Worm (Caenorhabditis elegans) whole organism, young adult: ENCODE measurements around the gene Y7A5A.8.

ENCODE experiments used
- B0019.2 ChIP-seq: fragments of 200-800 bp; sonication (Bioruptor generic); conservative IDR thresholded peaks from 2 replicates; pipeline ENCODE4 v1.3.6; 2022; ENCODE audit warnings: missing genetic modification reagents, missing genetic modification characterization, missing compliant biosample characterization
- C17E4.6 ChIP-seq: fragments of 200-800 bp; sonication (Bioruptor generic); IDR thresholded peaks from 2 replicates; pipeline ENCODE4 v1.3.6; 2022; ENCODE audit warnings: missing genetic modification reagents, missing genetic modification characterization, missing compliant biosample characterization
- D2030.7 ChIP-seq: fragments of 200-800 bp; sonication (Bioruptor generic); IDR thresholded peaks from 2 replicates; pipeline ENCODE4 v1.3.6; 2022; ENCODE audit warnings: missing genetic modification reagents, missing genetic modification characterization, missing compliant biosample characterization
- F23B12.7 ChIP-seq: sonication (generic microtip); optimal IDR thresholded peaks from 2 replicates; lab custom pipeline; 2017; ENCODE audit warnings: missing genetic modification characterization, mild to moderate bottlenecking, missing compliant biosample characterization, antibody characterized with exemption, moderate library complexity; ENCODE audit not compliant: insufficient read depth
- T07F8.4 ChIP-seq: sonication (generic microtip); optimal IDR thresholded peaks from 2 replicates; lab custom pipeline; 2016; ENCODE audit warnings: mild to moderate bottlenecking, missing genetic modification characterization, moderate library complexity, missing compliant biosample characterization
- T26A5.8 ChIP-seq: sonication (generic microtip); optimal IDR thresholded peaks from 2 replicates; lab custom pipeline; 2016; ENCODE audit warnings: missing genetic modification characterization, missing compliant biosample characterization
- Y53F4B.3 ChIP-seq: fragments of 200-800 bp; sonication (Bioruptor generic); IDR thresholded peaks from 2 replicates; pipeline ENCODE4 v1.3.6; 2022; ENCODE audit warnings: missing genetic modification reagents, missing genetic modification characterization, missing compliant biosample characterization
- Y56A3A.18 ChIP-seq: fragments of 200-800 bp; sonication (Bioruptor generic); IDR thresholded peaks from 2 replicates; pipeline ENCODE4 v1.3.6; 2022; ENCODE audit warnings: missing genetic modification reagents, missing genetic modification characterization, missing compliant biosample characterization
- Y67H2A.10 ChIP-seq: fragments of 200-800 bp; sonication (Bioruptor generic); conservative IDR thresholded peaks from 2 replicates; pipeline ENCODE4 v1.3.6; 2022; ENCODE audit warnings: missing genetic modification reagents, missing genetic modification characterization, missing compliant biosample characterization
- Y95B8A.8 ChIP-seq: fragments of 200-800 bp; sonication (Bioruptor generic); IDR thresholded peaks from 2 replicates; pipeline ENCODE4 v1.3.6; 2022; ENCODE audit warnings: missing genetic modification reagents, missing genetic modification characterization, missing compliant biosample characterization
- aptf-3 ChIP-seq: fragments of 200-800 bp; sonication (Bioruptor generic); IDR thresholded peaks from 2 replicates; pipeline ENCODE4 v1.3.6; 2022; ENCODE audit warnings: missing genetic modification characterization, missing compliant biosample characterization
- attf-5 ChIP-seq: fragments of 200-800 bp; sonication (Bioruptor generic); optimal IDR thresholded peaks from 2 replicates; lab custom pipeline; 2018; ENCODE audit warnings: mild to moderate bottlenecking, missing genetic modification characterization, missing compliant biosample characterization
- attf-6 ChIP-seq: fragments of 200-800 bp; sonication (Bioruptor generic); IDR thresholded peaks from 2 replicates; pipeline ENCODE4 v1.3.6; 2022; ENCODE audit warnings: missing genetic modification reagents, missing genetic modification characterization, missing compliant biosample characterization
- cebp-2 ChIP-seq: fragments of 200-800 bp; sonication (Bioruptor generic); IDR thresholded peaks from 2 replicates; pipeline ENCODE4 v1.3.6; 2022; ENCODE audit warnings: missing genetic modification characterization, missing compliant biosample characterization
- ceh-27 ChIP-seq: fragments of 200-800 bp; sonication (Bioruptor generic); optimal IDR thresholded peaks from 2 replicates; lab custom pipeline; 2018; ENCODE audit warnings: mild to moderate bottlenecking, missing genetic modification characterization, moderate library complexity, missing compliant biosample characterization
- ceh-40 ChIP-seq: fragments of 200-800 bp; sonication (Bioruptor generic); IDR thresholded peaks from 2 replicates; pipeline ENCODE4 v1.3.6; 2022; ENCODE audit warnings: missing genetic modification characterization, missing compliant biosample characterization
- chd-7 ChIP-seq: sonication (generic microtip); optimal IDR thresholded peaks from 2 replicates; lab custom pipeline; 2016; ENCODE audit warnings: mild to moderate bottlenecking, missing genetic modification characterization, moderate library complexity, missing compliant biosample characterization
- dox-1 ChIP-seq: fragments of 200-800 bp; sonication (Bioruptor generic); IDR thresholded peaks from 2 replicates; pipeline ENCODE4 v1.3.6; 2022; ENCODE audit warnings: missing genetic modification reagents, missing genetic modification characterization, missing compliant biosample characterization
- dpl-1 ChIP-seq: fragments of 150-350 bp; optimal IDR thresholded peaks from 2 replicates; lab custom pipeline; 2014; ENCODE audit warnings: missing biosample characterization, missing genetic modification reagents, missing genetic modification characterization
- egl-44 ChIP-seq: fragments of 200-800 bp; sonication (Bioruptor generic); IDR thresholded peaks from 2 replicates; pipeline ENCODE4 v1.3.6; 2022; ENCODE audit warnings: missing genetic modification reagents, missing genetic modification characterization, missing compliant biosample characterization
- hlh-26 ChIP-seq: fragments of 200-800 bp; sonication (Bioruptor generic); conservative IDR thresholded peaks from 2 replicates; pipeline ENCODE4 v1.3.6; 2022; ENCODE audit warnings: missing genetic modification reagents, missing genetic modification characterization, missing compliant biosample characterization
- hmg-1.2 ChIP-seq: fragments of 200-800 bp; sonication (Bioruptor generic); IDR thresholded peaks from 2 replicates; pipeline ENCODE4 v1.3.6; 2022; ENCODE audit warnings: missing genetic modification reagents, missing genetic modification characterization, missing compliant biosample characterization
- hmg-20 ChIP-seq: fragments of 200-800 bp; sonication (Bioruptor generic); IDR thresholded peaks from 2 replicates; pipeline ENCODE4 v1.3.6; 2022; ENCODE audit warnings: missing genetic modification reagents, missing genetic modification characterization, missing compliant biosample characterization
- let-526 ChIP-seq: fragments of 200-800 bp; sonication (Bioruptor generic); IDR thresholded peaks from 2 replicates; pipeline ENCODE4 v1.3.6; 2022; ENCODE audit warnings: missing genetic modification reagents, missing genetic modification characterization, missing compliant biosample characterization
- let-607 ChIP-seq, 2 experiments: fragments of 200-800 bp in 1 of 2; sonication (Bioruptor generic) in 1 of 2; sonication (generic microtip) in 1 of 2; optimal IDR thresholded peaks; 2 replicates each; lab custom pipeline; 2016 to 2018; ENCODE audit warnings: mild to moderate bottlenecking in 2 of 2, missing compliant biosample characterization in 2 of 2, missing genetic modification characterization in 2 of 2, moderate library complexity in 2 of 2, missing genotype in 1 of 2
- lin-26 ChIP-seq: fragments of 200-800 bp; sonication (Bioruptor generic); IDR thresholded peaks from 2 replicates; pipeline ENCODE4 v1.3.6; 2022; ENCODE audit warnings: missing genetic modification reagents, missing genetic modification characterization, missing compliant biosample characterization
- lin-35 ChIP-seq, 3 experiments: fragments of 150-350 bp in 2 of 3; sonication (generic microtip) in 1 of 3; optimal IDR thresholded peaks; 2 replicates each; lab custom pipeline; 2014 to 2018; ENCODE audit warnings: missing biosample characterization in 3 of 3, missing genetic modification characterization in 3 of 3, missing genetic modification reagents in 3 of 3
- lsl-1 ChIP-seq: fragments of 200-800 bp; sonication (Bioruptor generic); optimal IDR thresholded peaks from 2 replicates; lab custom pipeline; 2018; ENCODE audit warnings: mild to moderate bottlenecking, missing genetic modification characterization, moderate library complexity, missing compliant biosample characterization
- madf-10 ChIP-seq: sonication (generic microtip); optimal IDR thresholded peaks from 2 replicates; lab custom pipeline; 2016; ENCODE audit warnings: mild to moderate bottlenecking, missing genetic modification characterization, missing compliant biosample characterization
- madf-6 ChIP-seq: fragments of 200-800 bp; sonication (Bioruptor generic); IDR thresholded peaks from 2 replicates; pipeline ENCODE4 v1.3.6; 2022; ENCODE audit warnings: missing genetic modification reagents, missing genetic modification characterization, missing compliant biosample characterization
- madf-8 ChIP-seq: fragments of 200-800 bp; sonication (Bioruptor generic); conservative IDR thresholded peaks from 2 replicates; pipeline ENCODE4 v1.3.6; 2022; ENCODE audit warnings: missing genetic modification reagents, missing genetic modification characterization, missing compliant biosample characterization
- mcd-1 ChIP-seq: fragments of 200-800 bp; sonication (Bioruptor generic); IDR thresholded peaks from 2 replicates; pipeline ENCODE4 v1.3.6; 2022; ENCODE audit warnings: missing genetic modification reagents, missing genetic modification characterization, missing compliant biosample characterization
- nhr-80 ChIP-seq: sonication (generic microtip); optimal IDR thresholded peaks from 2 replicates; lab custom pipeline; 2016; ENCODE audit warnings: missing genetic modification characterization, missing compliant biosample characterization
- nhr-90 ChIP-seq: sonication (generic microtip); optimal IDR thresholded peaks from 2 replicates; lab custom pipeline; 2016; ENCODE audit warnings: missing genotype, mild to moderate bottlenecking, missing genetic modification characterization, missing compliant biosample characterization
- pbrm-1 ChIP-seq: fragments of 200-800 bp; sonication (Bioruptor generic); IDR thresholded peaks from 2 replicates; pipeline ENCODE4 v1.3.6; 2022; ENCODE audit warnings: missing genetic modification reagents, missing genetic modification characterization, missing compliant biosample characterization
- rec-8 ChIP-seq, 2 experiments: sonication (generic microtip); optimal IDR thresholded peaks; 2 replicates each; lab custom pipeline; 2016; ENCODE audit warnings: mild to moderate bottlenecking in 2 of 2, missing genetic modification characterization in 2 of 2, missing genetic modification reagents in 2 of 2, missing genotype in 2 of 2, missing biosample characterization in 1 of 2, missing compliant biosample characterization in 1 of 2, moderate library complexity in 1 of 2
- repo-1 ChIP-seq: sonication (generic microtip); optimal IDR thresholded peaks from 2 replicates; lab custom pipeline; 2017; ENCODE audit warnings: mild to moderate bottlenecking, missing genetic modification characterization, missing compliant biosample characterization
- rpc-1 ChIP-seq, 2 experiments: fragments of 150-350 bp in 1 of 2; sonication (generic microtip) in 1 of 2; optimal IDR thresholded peaks; 2 replicates each; lab custom pipeline; 2014 to 2018; ENCODE audit warnings: missing biosample characterization in 1 of 2, missing genetic modification characterization in 1 of 2, missing genetic modification reagents in 1 of 2, missing genotype in 1 of 2
- sdz-38 ChIP-seq: sonication (generic microtip); optimal IDR thresholded peaks from 2 replicates; lab custom pipeline; 2016; ENCODE audit warnings: missing genotype, missing genetic modification characterization, missing compliant biosample characterization
- sea-2 ChIP-seq: fragments of 200-800 bp; sonication (Bioruptor generic); IDR thresholded peaks from 2 replicates; pipeline ENCODE4 v1.3.6; 2022; ENCODE audit warnings: missing genetic modification characterization, missing compliant biosample characterization
- snpc-1.1 ChIP-seq: sonication (generic microtip); optimal IDR thresholded peaks from 2 replicates; lab custom pipeline; 2017; ENCODE audit warnings: missing genetic modification characterization, mild to moderate bottlenecking, missing compliant biosample characterization, antibody characterized with exemption, moderate library complexity, missing genotype, missing genetic modification reagents; ENCODE audit not compliant: insufficient read depth
- snpc-1.3 ChIP-seq: sonication (generic microtip); optimal IDR thresholded peaks from 2 replicates; lab custom pipeline; 2017; ENCODE audit warnings: missing genetic modification characterization, mild to moderate bottlenecking, missing compliant biosample characterization, antibody characterized with exemption, moderate library complexity, missing genotype, missing genetic modification reagents; ENCODE audit not compliant: insufficient read depth
- snpc-3.4 ChIP-seq: sonication (generic microtip); optimal IDR thresholded peaks from 2 replicates; lab custom pipeline; 2017; ENCODE audit warnings: missing genetic modification characterization, mild to moderate bottlenecking, missing compliant biosample characterization, antibody characterized with exemption, moderate library complexity, missing genotype, missing genetic modification reagents
- tlf-1 ChIP-seq: fragments of 200-800 bp; sonication (Bioruptor generic); optimal IDR thresholded peaks from 2 replicates; lab custom pipeline; 2018; ENCODE audit warnings: mild to moderate bottlenecking, missing genetic modification characterization, missing compliant biosample characterization
- zim-3 ChIP-seq: sonication (generic microtip); optimal IDR thresholded peaks from 2 replicates; lab custom pipeline; 2017; ENCODE audit warnings: mild to moderate bottlenecking, missing genetic modification characterization, moderate library complexity, missing compliant biosample characterization
- ztf-18 ChIP-seq: sonication (generic microtip); optimal IDR thresholded peaks from 2 replicates; lab custom pipeline; 2016; ENCODE audit warnings: missing genotype, mild to moderate bottlenecking, missing genetic modification characterization, missing compliant biosample characterization

Y7A5A.8 gene

ce11 chrX:15773262-15773908 is 48.9 kb upstream of the Y7A5A.8 start, which contains the start of gene Y7A5A.13 (continued):
- TF ChIP-seq let-526 (no peak), repo-1 (no peak), zim-3 (tag; lab: Kevin White, UChicago) (peak; percentile 15), hmg-1.2 (GFP tag; lab: Robert Waterston, UW) (peak; percentile 70), madf-8 (no peak), Y95B8A.8 (GFP tag; lab: Robert Waterston, UW) (no peak), aptf-3 (GFP tag; lab: Robert Waterston, UW) (0 out of 2 replicates have a peak, but pooled peaks have one; percentile 43), snpc-1.3 (tag; lab: Kevin White, UChicago) (peak; percentile 21), dpl-1 (no peak), egl-44 (GFP tag; lab: Robert Waterston, UW) (peak; percentile 41; the same call in 1 of the 2 replicates), D2030.7 (GFP tag; lab: Robert Waterston, UW) (peak; percentile 83), cebp-2 (GFP tag; lab: Robert Waterston, UW) (no peak), madf-6 (GFP tag; lab: Robert Waterston, UW) (peak; percentile 45; the same call in 1 of the 2 replicates), Y56A3A.18 (GFP tag; lab: Robert Waterston, UW) (0 out of 2 replicates have a peak, but pooled peaks have one; percentile 46), T26A5.8 (tag; lab: Kevin White, UChicago) (no peak), mcd-1 (GFP tag; lab: Robert Waterston, UW) (peak; percentile 33; the same call in 1 of the 2 replicates), ztf-18 (peak; percentile 38), tlf-1 (GFP tag; lab: Kevin White, UChicago) (no peak), nhr-80 (tag; lab: Kevin White, UChicago) (peak; percentile 14), ceh-40 (GFP tag; lab: Robert Waterston, UW) (peak; percentile 62; the same call in 1 of the 2 replicates), B0019.2 (GFP tag; lab: Robert Waterston, UW) (no peak), hlh-26 (GFP tag; lab: Robert Waterston, UW) (no peak), hmg-20 (GFP tag; lab: Robert Waterston, UW) (peak; percentile 57; the same call in 1 of the 2 replicates), snpc-1.1 (peak; percentile 62), C17E4.6 (no peak), nhr-90 (peak; percentile 58), attf-5 (GFP tag; lab: Kevin White, UChicago) (peak; percentile 21), lin-26 (peak; percentile 82), F23B12.7 (tag; lab: Kevin White, UChicago) (no peak), sdz-38 (tag; lab: Kevin White, UChicago) (no peak), rpc-1 (optimal IDR thresholded peaks at IDR 0.05; lab: Kevin White, UChicago) (peak; percentile 82), rpc-1 (tag; optimal IDR thresholded peaks at IDR 0.05; lab: Kevin White, UChicago) (peak; percentile 90), lin-35 (GFP tag; optimal IDR thresholded peaks at IDR 0.05; lab: Kevin White, UChicago) (peak in 1 of 3 experiments; percentile 31), Y67H2A.10 (GFP tag; lab: Robert Waterston, UW) (no peak), snpc-3.4 (tag; lab: Kevin White, UChicago) (peak; percentile 21), dox-1 (GFP tag; lab: Robert Waterston, UW) (peak; percentile 64), Y53F4B.3 (GFP tag; lab: Robert Waterston, UW) (no peak), sea-2 (GFP tag; lab: Robert Waterston, UW) (no peak), pbrm-1 (GFP tag; lab: Robert Waterston, UW) (peak; percentile 74), T07F8.4 (tag; lab: Kevin White, UChicago) (peak; percentile 13), ceh-27 (GFP tag; lab: Kevin White, UChicago) (peak; percentile 21), attf-6 (GFP tag; lab: Robert Waterston, UW) (0 out of 2 replicates have a peak, but pooled peaks have one; percentile 35), rec-8 (tag; optimal IDR thresholded peaks at IDR 0.05; lab: Kevin White, UChicago) (peak; percentile 28 to 49), chd-7 (tag; lab: Kevin White, UChicago) (peak; percentile 20), lsl-1 (GFP tag; lab: Kevin White, UChicago) (no peak), let-607 (tag; optimal IDR thresholded peaks at IDR 0.05; lab: Kevin White, UChicago) (peak in 1 of 2 experiments; percentile 52), madf-10 (tag; lab: Kevin White, UChicago) (no peak)
